Fruit fly (Drosophila melanogaster) S2 (cell line): ENCODE measurements around the gene NC2beta.

Experiments used
- CG8478 ChIP-seq: fragments of >200 bp; optimal IDR thresholded peaks from 2 replicates; lab custom pipeline; 2018
- CTCF ChIP-seq, 2 experiments: fragments of >200 bp; optimal IDR thresholded peaks; 2 replicates each; lab custom pipeline; 2018

DNA sequence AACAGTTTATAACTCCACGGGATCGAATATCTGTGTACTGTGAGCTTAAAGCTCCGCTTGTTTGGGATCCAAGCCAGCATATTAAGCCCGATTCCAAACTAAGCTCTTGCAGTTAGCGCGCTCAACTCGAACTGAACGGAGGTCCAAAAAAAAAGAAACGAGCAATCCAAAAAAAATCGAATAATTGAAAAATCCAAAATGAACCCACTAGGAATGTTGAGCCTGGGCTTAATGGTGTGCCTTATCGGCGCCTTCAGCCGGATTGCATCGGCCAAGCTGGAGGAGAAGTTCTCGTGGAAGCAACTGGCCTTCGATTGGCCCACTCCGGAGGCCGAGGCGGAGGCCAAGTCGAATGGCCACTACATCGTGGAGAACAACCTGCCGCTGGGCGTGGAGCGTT is 27.8 kb downstream of the NC2beta start, which contains the start of gene yellow-c:
- TF ChIP-seq CTCF (optimal IDR thresholded peaks at IDR 0.05; lab: Kevin White, UChicago) (no peak), CG8478 (no peak)
